Worm (Caenorhabditis elegans) whole organism, early embryonic: ENCODE measurements around the gene C48D1.1.

Source experiments
- B0310.2 ChIP-seq: sonication (generic microtip); optimal IDR thresholded peaks from 2 replicates; lab custom pipeline; 2016; ENCODE audit warnings: mild to moderate bottlenecking, missing genetic modification characterization, missing compliant biosample characterization
- ama-1 ChIP-seq: fragments of 150-350 bp; optimal IDR thresholded peaks from 2 replicates; lab custom pipeline; 2014
- flt-1 ChIP-seq: fragments of 200-800 bp; sonication (Bioruptor generic); IDR thresholded peaks from 2 replicates; pipeline ENCODE4 v1.3.6; 2022; ENCODE audit warnings: missing genetic modification characterization, missing compliant biosample characterization
- hmg-4 ChIP-seq: fragments of 200-800 bp; sonication (Bioruptor generic); optimal IDR thresholded peaks from 2 replicates; lab custom pipeline; 2018; ENCODE audit warnings: mild to moderate bottlenecking, missing genetic modification characterization, missing compliant biosample characterization
- tbx-11 ChIP-seq: fragments of 200-800 bp; sonication (Bioruptor generic); IDR thresholded peaks from 2 replicates; pipeline ENCODE4 v1.3.6; 2022; ENCODE audit warnings: missing genetic modification characterization, missing compliant biosample characterization

- TF ChIP-seq tbx-11 (no peak), flt-1 (no peak), hmg-4 (GFP tag; lab: Kevin White, UChicago) (no peak), B0310.2 (tag; lab: Kevin White, UChicago) (no peak), ama-1 (lab: Kevin White, UChicago) (no peak)
These were observed 23.4 kb upstream of the C48D1.1 start for ce11 chrIV:13220594-13220993.
